Fruit fly (Drosophila melanogaster): ENCODE data around the gene CG42658.

CG42658 gene

dm6 chr2L:2286773-2287172 is 934 bp downstream of the CG42658 start, which contains the start of gene CG31681:
CG31681 (minus strand) TSS chr2L:2286873.
- TF ChIP-seq D1 (tag; optimal IDR thresholded peaks at IDR 0.05) = no peak
- TF ChIP-seq CG8159 (tag; optimal IDR thresholded peaks at IDR 0.05) = no peak
- TF ChIP-seq CG8301 (tag; optimal IDR thresholded peaks at IDR 0.05) = no peak
- no peak for TF ChIP-seq CG14655 (GFP tag; optimal IDR thresholded peaks at IDR 0.05)
- no peak for TF ChIP-seq gl (tag; optimal IDR thresholded peaks at IDR 0.05)

dm6 chr2L:2284863-2285262 is 2.8 kb downstream of the CG42658 start, which contains the start of gene CG4271:
CG4271 (plus strand) TSS chr2L:2285163.
- no peak for TF ChIP-seq CG4496 (GFP tag; IDR thresholded peaks at IDR 0.05)
- no peak for TF ChIP-seq CG9948 (tag; optimal IDR thresholded peaks at IDR 0.05)
- no peak for TF ChIP-seq D1 (tag; optimal IDR thresholded peaks at IDR 0.05)
- no peak for TF ChIP-seq CG14655 (GFP tag; optimal IDR thresholded peaks at IDR 0.05)
- TF ChIP-seq CG8159 (tag; optimal IDR thresholded peaks at IDR 0.05) = no peak

- TF ChIP-seq Pif1B (GFP tag; optimal IDR thresholded peaks at IDR 0.05) (no peak), EcR (GFP tag; optimal IDR thresholded peaks at IDR 0.05) (no peak), D1 (tag; optimal IDR thresholded peaks at IDR 0.05) (no peak), CG10348 (GFP tag; IDR thresholded peaks at IDR 0.05) (no peak), rn (GFP tag; IDR thresholded peaks at IDR 0.05) (no peak), CG12605 (GFP tag; IDR thresholded peaks at IDR 0.05) (no peak), Snoo (tag; optimal IDR thresholded peaks at IDR 0.05) (no peak), CG8159 (tag; optimal IDR thresholded peaks at IDR 0.05) (no peak), CG34367 (tag; optimal IDR thresholded peaks at IDR 0.05) (no peak), CG13204 (GFP tag; optimal IDR thresholded peaks at IDR 0.05) (no peak), Pif1A (GFP tag; optimal IDR thresholded peaks at IDR 0.05) (no peak), CG8301 (tag; optimal IDR thresholded peaks at IDR 0.05) (no peak), CG32121 (GFP tag; IDR thresholded peaks at IDR 0.05) (no peak)
These were observed 18.7 kb downstream of the CG42658 start, which contains the start of gene CG17242 for dm6 chr2L:2269040-2269439. CG17242 (minus strand) TSS chr2L:2269140.

dm6 chr2L:2265221-2265620 is 22.5 kb downstream of the CG42658 start, which contains the start of gene CG34049:
CG34049 (minus strand) TSS chr2L:2265321.
- no peak for TF ChIP-seq Ets98B (GFP tag; IDR thresholded peaks at IDR 0.05)
- no peak for TF ChIP-seq CG8159 (tag; optimal IDR thresholded peaks at IDR 0.05)
- no peak for TF ChIP-seq CG4496 (GFP tag; IDR thresholded peaks at IDR 0.05)
- TF ChIP-seq CG32121 (GFP tag; IDR thresholded peaks at IDR 0.05) = no peak
- no peak for TF ChIP-seq CG14655 (GFP tag; optimal IDR thresholded peaks at IDR 0.05)
- TF ChIP-seq D1 (tag; optimal IDR thresholded peaks at IDR 0.05) = no peak
- no peak for TF ChIP-seq CG12605 (GFP tag; IDR thresholded peaks at IDR 0.05)
- no peak for TF ChIP-seq CG9948 (tag; optimal IDR thresholded peaks at IDR 0.05)
- TF ChIP-seq CG13204 (GFP tag; optimal IDR thresholded peaks at IDR 0.05) = no peak
- TF ChIP-seq fd96Ca (GFP tag; IDR thresholded peaks at IDR 0.05) = no peak
- no peak for TF ChIP-seq Snoo (tag; optimal IDR thresholded peaks at IDR 0.05)
- TF ChIP-seq rn (GFP tag; IDR thresholded peaks at IDR 0.05) = no peak

- TF ChIP-seq CG13204 (GFP tag; optimal IDR thresholded peaks at IDR 0.05) = no peak
- TF ChIP-seq fd96Ca (GFP tag; IDR thresholded peaks at IDR 0.05) = no peak
- TF ChIP-seq Pif1A (GFP tag; optimal IDR thresholded peaks at IDR 0.05) = no peak
- TF ChIP-seq Pif1B (GFP tag; optimal IDR thresholded peaks at IDR 0.05) = no peak
- no peak for TF ChIP-seq D1 (tag; optimal IDR thresholded peaks at IDR 0.05)
- TF ChIP-seq CG34367 (tag; optimal IDR thresholded peaks at IDR 0.05) = no peak
- no peak for TF ChIP-seq Ets98B (GFP tag; IDR thresholded peaks at IDR 0.05)
- TF ChIP-seq gl (tag; optimal IDR thresholded peaks at IDR 0.05) = no peak
- no peak for TF ChIP-seq CG4496 (GFP tag; IDR thresholded peaks at IDR 0.05)
- no peak for TF ChIP-seq EcR (GFP tag; optimal IDR thresholded peaks at IDR 0.05)
- no peak for TF ChIP-seq CG12605 (GFP tag; IDR thresholded peaks at IDR 0.05)
These were observed 24.6 kb downstream of the CG42658 start, which contains the start of gene CG4270 for dm6 chr2L:2263142-2263541. CG4270 (plus strand) TSS chr2L:2263442.

dm6 chr2L:2254950-2255349 is 32.8 kb downstream of the CG42658 start, which contains the start of gene Send1:
Send1 (minus strand) TSS chr2L:2255050.
- no peak for TF ChIP-seq Pif1A (GFP tag; optimal IDR thresholded peaks at IDR 0.05)
- no peak for TF ChIP-seq Pif1B (GFP tag; optimal IDR thresholded peaks at IDR 0.05)
- no peak for TF ChIP-seq CG10348 (GFP tag; IDR thresholded peaks at IDR 0.05)
- no peak for TF ChIP-seq CG17806 (tag; optimal IDR thresholded peaks at IDR 0.05)
- TF ChIP-seq CG15710 (tag; optimal IDR thresholded peaks at IDR 0.05) = no peak
- no peak for TF ChIP-seq CG32121 (GFP tag; IDR thresholded peaks at IDR 0.05)
- TF ChIP-seq CG34367 (tag; optimal IDR thresholded peaks at IDR 0.05) = no peak

dm6 chr2L:2252745-2253144 is 35.0 kb downstream of the CG42658 start, which contains the start of gene CG17234:
CG17234 (plus strand) TSS chr2L:2253045.
- TF ChIP-seq Pif1B (GFP tag; optimal IDR thresholded peaks at IDR 0.05) (no peak), Snoo (tag; optimal IDR thresholded peaks at IDR 0.05) (no peak), Pif1A (GFP tag; optimal IDR thresholded peaks at IDR 0.05) (no peak), CG13204 (GFP tag; optimal IDR thresholded peaks at IDR 0.05) (no peak), CG15710 (tag; optimal IDR thresholded peaks at IDR 0.05) (no peak), rn (GFP tag; IDR thresholded peaks at IDR 0.05) (no peak), CG8301 (tag; optimal IDR thresholded peaks at IDR 0.05) (no peak), gl (tag; optimal IDR thresholded peaks at IDR 0.05) (no peak), CG9948 (tag; optimal IDR thresholded peaks at IDR 0.05) (no peak)
